Fruit fly (Drosophila melanogaster): ENCODE data around the gene CG8036.

The CG8036 gene

DNA sequence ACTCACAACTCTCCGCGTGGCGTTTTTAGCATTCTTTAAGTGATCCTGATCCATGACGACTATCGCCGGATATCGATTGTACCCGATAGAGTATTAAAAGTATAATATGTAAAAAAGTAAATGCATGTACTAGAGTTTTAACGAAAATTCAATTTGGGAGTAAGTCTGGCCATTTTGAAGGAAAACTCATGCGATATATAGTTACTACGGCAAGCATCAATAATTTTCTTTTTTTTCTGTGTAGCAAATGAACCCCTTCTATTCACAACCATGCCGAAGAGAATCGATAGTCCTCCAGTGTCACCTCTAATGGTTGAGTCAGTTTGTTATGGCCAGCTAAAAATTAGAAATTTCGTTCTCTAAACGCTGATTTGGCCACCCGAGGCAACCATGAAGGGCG lies 14.9 kb upstream of the CG8036 start, which contains the start of the genes Sys1 and Dhod (continued):
- TF ChIP-seq sens (GFP tag), result peak; percentile 96
- no peak for TF ChIP-seq CG5180 (GFP tag; optimal IDR thresholded peaks at IDR 0.05)
- peak; percentile 70; the same call in 2 of the 3 replicates for TF ChIP-seq so (GFP tag; IDR thresholded peaks at IDR 0.05)
- peak; percentile 69; the same call in 2 of the 3 replicates for TF ChIP-seq zfh1 (GFP tag; IDR thresholded peaks at IDR 0.05)
- peak; percentile 24 for TF ChIP-seq CG11723 (GFP tag; optimal IDR thresholded peaks at IDR 0.05)
- TF ChIP-seq en (GFP tag; optimal IDR thresholded peaks at IDR 0.05), result no peak
- no peak for TF ChIP-seq cad (GFP tag; optimal IDR thresholded peaks at IDR 0.05)
- TF ChIP-seq hb (GFP tag; IDR thresholded peaks at IDR 0.05; ENCODE audit: partially characterized antibody), result peak; percentile 83
- peak; percentile 76 for TF ChIP-seq Xbp1 (GFP tag; optimal IDR thresholded peaks at IDR 0.05)
- TF ChIP-seq CG7839 (tag; optimal IDR thresholded peaks at IDR 0.05), result peak; percentile 59
- TF ChIP-seq lab (GFP tag; optimal IDR thresholded peaks at IDR 0.05), result peak; percentile 70
- peak; percentile 52 to 59 for TF ChIP-seq Hr51 (GFP tag; optimal IDR thresholded peaks at IDR 0.05)
- TF ChIP-seq CG11696 (GFP tag; IDR thresholded peaks at IDR 0.05), result no peak
- TF ChIP-seq croc (GFP tag; conservative IDR thresholded peaks at IDR 0.05), result no peak
- TF ChIP-seq CG12155 (GFP tag; optimal IDR thresholded peaks at IDR 0.05), result peak; percentile 62
- no peak for TF ChIP-seq crol (GFP tag; IDR thresholded peaks at IDR 0.05)
- peak; percentile 39 for TF ChIP-seq bcd (GFP tag; optimal IDR thresholded peaks at IDR 0.05)
- peak; percentile 69 for TF ChIP-seq grau (tag; optimal IDR thresholded peaks at IDR 0.05)
- peak; percentile 67 for TF ChIP-seq maf-S (GFP tag; optimal IDR thresholded peaks at IDR 0.05)
- TF ChIP-seq CG34376 (GFP tag; optimal IDR thresholded peaks at IDR 0.05), result peak; percentile 46
- no peak for TF ChIP-seq ATbp (GFP tag; optimal IDR thresholded peaks at IDR 0.05)
- TF ChIP-seq CG2199 (GFP tag; IDR thresholded peaks at IDR 0.05), result no peak
- peak; percentile 71 for TF ChIP-seq ase (GFP tag; IDR thresholded peaks at IDR 0.05)
- TF ChIP-seq CG6272 (GFP tag; IDR thresholded peaks at IDR 0.05), result peak; percentile 75
- peak; percentile 85 for TF ChIP-seq CG9932 (GFP tag; IDR thresholded peaks at IDR 0.05)
- peak; percentile 65 for TF ChIP-seq pnt (GFP tag; optimal IDR thresholded peaks at IDR 0.05)
- TF ChIP-seq CG8290 (GFP tag; optimal IDR thresholded peaks at IDR 0.05), result peak; percentile 51
- peak; percentile 13 to 58 for TF ChIP-seq CG8290 (tag; optimal IDR thresholded peaks at IDR 0.05)
- TF ChIP-seq CG3726 (GFP tag; IDR thresholded peaks at IDR 0.05), result no peak
- TF ChIP-seq Ets65A (GFP tag), result peak; percentile 97
- peak; percentile 73 for TF ChIP-seq Bdp1 (GFP tag; optimal IDR thresholded peaks at IDR 0.05)
- peak; percentile 6 for TF ChIP-seq slp2 (GFP tag; optimal IDR thresholded peaks at IDR 0.05)
- TF ChIP-seq CG12659 (GFP tag; optimal IDR thresholded peaks at IDR 0.05), result peak; percentile 52
- TF ChIP-seq otp (GFP tag; IDR thresholded peaks at IDR 0.05), result peak; percentile 69; the same call in 2 of the 3 replicates
- TF ChIP-seq CG7963 (GFP tag; IDR thresholded peaks at IDR 0.05; ENCODE audit: partially characterized antibody), result peak; percentile 46; the same call in 1 of the 3 replicates
- TF ChIP-seq z (GFP tag; IDR thresholded peaks at IDR 0.05), result no peak
- TF ChIP-seq MESR4 (GFP tag; optimal IDR thresholded peaks at IDR 0.05), result peak; percentile 56
- peak; percentile 58 for TF ChIP-seq dm (GFP tag; optimal IDR thresholded peaks at IDR 0.05)
- TF ChIP-seq nerfin-2 (GFP tag; IDR thresholded peaks at IDR 0.05; ENCODE audit: partially characterized antibody), result peak; percentile 64; the same call in 1 of the 2 replicates
- TF ChIP-seq ftz-f1 (GFP tag; optimal IDR thresholded peaks at IDR 0.05), result no peak
- peak; percentile 91 for TF ChIP-seq CG6689 (GFP tag; IDR thresholded peaks at IDR 0.05)
- TF ChIP-seq B-H2 (GFP tag; optimal IDR thresholded peaks at IDR 0.05), result peak; percentile 54
- TF ChIP-seq sd (tag; optimal IDR thresholded peaks at IDR 0.05), result peak; percentile 72
- no peak for TF ChIP-seq Dip2 (GFP tag; IDR thresholded peaks at IDR 0.05)
- TF ChIP-seq ci (GFP tag; IDR thresholded peaks at IDR 0.05), result peak; percentile 30; the same call in 1 of the 3 replicates
- TF ChIP-seq pita (GFP tag; optimal IDR thresholded peaks at IDR 0.05), result no peak
- no peak for TF ChIP-seq CG6813 (GFP tag; optimal IDR thresholded peaks at IDR 0.05)
- peak; percentile 93 for TF ChIP-seq row (GFP tag; IDR thresholded peaks at IDR 0.05)
- no peak for TF ChIP-seq sc (optimal IDR thresholded peaks at IDR 0.05)
- TF ChIP-seq sc (GFP tag; optimal IDR thresholded peaks at IDR 0.05), result no peak
- TF ChIP-seq CG17359 (tag; optimal IDR thresholded peaks at IDR 0.05), result peak; percentile 61
- peak; percentile 28 for TF ChIP-seq tap (tag; optimal IDR thresholded peaks at IDR 0.05)

Measured in whole organism, embryonic.